Worm (Caenorhabditis elegans) whole organism, L1 larva: ENCODE measurements around the gene nas-8.

Experiments used
- C04F5.9 ChIP-seq: sonication (generic microtip); optimal IDR thresholded peaks from 2 replicates; lab custom pipeline; 2016; ENCODE audit warnings: missing genetic modification characterization, missing compliant biosample characterization
- C16A3.4 ChIP-seq: fragments of 150-350 bp; optimal IDR thresholded peaks from 2 replicates; lab custom pipeline; 2014; ENCODE audit warnings: missing biosample characterization, missing genetic modification characterization
- F16B12.6 ChIP-seq: fragments of 150-350 bp; optimal IDR thresholded peaks from 2 replicates; lab custom pipeline; 2014; ENCODE audit warnings: missing biosample characterization, missing genetic modification characterization
- Y116A8C.19 ChIP-seq: sonication (generic microtip); optimal IDR thresholded peaks from 2 replicates; lab custom pipeline; 2016; ENCODE audit warnings: missing compliant biosample characterization, missing genetic modification characterization, borderline replicate concordance
- aha-1 ChIP-seq: fragments of 150-350 bp; optimal IDR thresholded peaks from 2 replicates; lab custom pipeline; 2014; ENCODE audit warnings: missing biosample characterization, missing genetic modification characterization
- aly-2 ChIP-seq: fragments of 150-350 bp; optimal IDR thresholded peaks from 2 replicates; lab custom pipeline; 2014; ENCODE audit warnings: missing biosample characterization, missing genetic modification characterization
- blmp-1 ChIP-seq: fragments of 150-350 bp; optimal IDR thresholded peaks from 2 replicates; lab custom pipeline; 2014; ENCODE audit warnings: missing biosample characterization, missing genetic modification characterization
- ceh-63 ChIP-seq: fragments of 200-800 bp; sonication (Bioruptor generic); optimal IDR thresholded peaks from 2 replicates; lab custom pipeline; 2018; ENCODE audit warnings: mild to moderate bottlenecking, missing genetic modification characterization, missing compliant biosample characterization
- ceh-82 ChIP-seq, 3 experiments: fragments of 150-350 bp in 1 of 3; sonication (generic microtip) in 2 of 3; optimal IDR thresholded peaks; 2 replicates each; lab custom pipeline; 2014 to 2017; ENCODE audit warnings: missing biosample characterization in 3 of 3, missing genetic modification characterization in 3 of 3
- dpl-1 ChIP-seq, 3 experiments: fragments of 150-350 bp in 2 of 3; sonication (generic microtip) in 1 of 3; optimal IDR thresholded peaks; 2 replicates each; lab custom pipeline; 2014 to 2017; ENCODE audit warnings: missing biosample characterization in 3 of 3, missing genetic modification characterization in 3 of 3, missing genetic modification reagents in 3 of 3
- efl-1 ChIP-seq, 4 experiments: fragments of 150-350 bp; optimal IDR thresholded peaks in 3 of 4; peaks in 1 of 4; 1 replicate in 1 of 4; 2 replicates in 3 of 4; lab custom pipeline; 2014; ENCODE audit warnings: missing biosample characterization in 2 of 4, missing genetic modification characterization in 2 of 4, missing genetic modification reagents in 2 of 4
- efl-3 ChIP-seq: fragments of 200-800 bp; sonication (Bioruptor generic); optimal IDR thresholded peaks from 2 replicates; lab custom pipeline; 2018; ENCODE audit warnings: mild to moderate bottlenecking, missing genetic modification characterization, missing compliant biosample characterization
- egl-13 ChIP-seq: sonication (generic microtip); optimal IDR thresholded peaks from 2 replicates; lab custom pipeline; 2016; ENCODE audit warnings: missing genotype, missing genetic modification reagents, missing genetic modification characterization, missing compliant biosample characterization
- elt-2 ChIP-seq: sonication (generic microtip); optimal IDR thresholded peaks from 2 replicates; lab custom pipeline; 2016; ENCODE audit warnings: missing genetic modification characterization, mild to moderate bottlenecking, inconsistent platforms, missing compliant biosample characterization, missing genetic modification reagents
- elt-3 ChIP-seq, 6 experiments: fragments of 150-350 bp in 1 of 6; sonication (generic microtip); optimal IDR thresholded peaks; 2 replicates each; lab custom pipeline; 2017 to 2018; ENCODE audit warnings: missing biosample characterization in 6 of 6, missing genetic modification characterization in 6 of 6, inconsistent platforms in 1 of 6
- ets-5 ChIP-seq: fragments of 200-800 bp; sonication (Bioruptor generic); IDR thresholded peaks from 2 replicates; pipeline ENCODE4 v1.3.6; 2022; ENCODE audit warnings: missing genetic modification characterization, missing compliant biosample characterization
- fkh-10 ChIP-seq: sonication (generic microtip); optimal IDR thresholded peaks from 2 replicates; lab custom pipeline; 2017; ENCODE audit warnings: missing biosample characterization, missing genetic modification reagents, missing genetic modification characterization
- grh-1 ChIP-seq: fragments of 200-800 bp; sonication (Bioruptor generic); IDR thresholded peaks from 2 replicates; pipeline ENCODE4 v1.3.6; 2022; ENCODE audit warnings: missing genetic modification reagents, missing genetic modification characterization, missing compliant biosample characterization
- hpl-2 ChIP-seq: fragments of 150-350 bp; optimal IDR thresholded peaks from 2 replicates; lab custom pipeline; 2014; ENCODE audit warnings: missing biosample characterization, missing genetic modification reagents, missing genetic modification characterization
- lin-14 ChIP-seq: fragments of 200-800 bp; sonication (Bioruptor generic); optimal IDR thresholded peaks from 2 replicates; lab custom pipeline; 2018; ENCODE audit warnings: mild to moderate bottlenecking, missing genetic modification characterization, moderate library complexity, missing compliant biosample characterization
- lin-15B ChIP-seq: fragments of 150-350 bp; sonication (generic microtip); optimal IDR thresholded peaks from 3 replicates; lab custom pipeline; 2014; ENCODE audit warnings: missing biosample characterization, missing genetic modification characterization
- lin-35 ChIP-seq, 2 experiments: fragments of 150-350 bp; optimal IDR thresholded peaks; 2 replicates each; lab custom pipeline; 2014; ENCODE audit warnings: missing biosample characterization in 2 of 2, missing genetic modification characterization in 2 of 2, missing genetic modification reagents in 2 of 2
- lsy-2 ChIP-seq, 2 experiments: fragments of 150-350 bp; optimal IDR thresholded peaks; 2 replicates each; lab custom pipeline; 2014; ENCODE audit warnings: missing biosample characterization in 2 of 2, missing genetic modification characterization in 2 of 2
- mab-9 ChIP-seq: fragments of 200-800 bp; sonication (Bioruptor generic); IDR thresholded peaks from 2 replicates; pipeline ENCODE4 v1.3.6; 2022; ENCODE audit warnings: missing genetic modification reagents, missing genetic modification characterization, missing compliant biosample characterization
- mep-1 ChIP-seq: fragments of 150-350 bp; optimal IDR thresholded peaks from 2 replicates; lab custom pipeline; 2014; ENCODE audit warnings: missing biosample characterization, missing genetic modification characterization
- nhr-11 ChIP-seq: fragments of 150-350 bp; optimal IDR thresholded peaks from 2 replicates; lab custom pipeline; 2014; ENCODE audit warnings: missing biosample characterization, missing genetic modification characterization
- nhr-20 ChIP-seq: sonication (generic microtip); optimal IDR thresholded peaks from 2 replicates; lab custom pipeline; 2016; ENCODE audit warnings: mild to moderate bottlenecking, missing genetic modification characterization, missing compliant biosample characterization
- nhr-237 ChIP-seq: fragments of 150-350 bp; optimal IDR thresholded peaks from 2 replicates; lab custom pipeline; 2014; ENCODE audit warnings: missing biosample characterization, missing genetic modification characterization
- nhr-47 ChIP-seq: sonication (generic microtip); optimal IDR thresholded peaks from 2 replicates; lab custom pipeline; 2016; ENCODE audit warnings: mild to moderate bottlenecking, missing genetic modification characterization, moderate library complexity, missing compliant biosample characterization
- nhr-71 ChIP-seq: sonication (generic microtip); optimal IDR thresholded peaks from 2 replicates; lab custom pipeline; 2016; ENCODE audit warnings: mild to moderate bottlenecking, missing genetic modification characterization, moderate library complexity, missing compliant biosample characterization
- nhr-76 ChIP-seq: sonication (generic microtip); optimal IDR thresholded peaks from 2 replicates; lab custom pipeline; 2017; ENCODE audit warnings: missing biosample characterization, missing genetic modification characterization
- nhr-77 ChIP-seq: fragments of 150-350 bp; optimal IDR thresholded peaks from 2 replicates; lab custom pipeline; 2014; ENCODE audit warnings: missing biosample characterization, missing genetic modification characterization
- nhr-85 ChIP-seq: sonication (generic microtip); peaks from one replicate; lab custom pipeline; 2016; ENCODE audit warnings: missing genetic modification characterization, inconsistent platforms, missing compliant biosample characterization
- nhr-90 ChIP-seq: sonication (generic microtip); optimal IDR thresholded peaks from 2 replicates; lab custom pipeline; 2016; ENCODE audit warnings: mild to moderate bottlenecking, missing genetic modification characterization, missing compliant biosample characterization; ENCODE audit not compliant: poor library complexity
- pqm-1 ChIP-seq: sonication (generic microtip); optimal IDR thresholded peaks from 3 replicates; lab custom pipeline; 2017; ENCODE audit warnings: missing biosample characterization, missing genetic modification characterization
- rnt-1 ChIP-seq: sonication (generic microtip); optimal IDR thresholded peaks from 2 replicates; lab custom pipeline; 2016; ENCODE audit warnings: mild to moderate bottlenecking, missing genetic modification characterization, moderate library complexity, missing compliant biosample characterization
- skn-1 ChIP-seq: fragments of 150-350 bp; optimal IDR thresholded peaks from 2 replicates; lab custom pipeline; 2014; ENCODE audit warnings: missing biosample characterization, missing genetic modification characterization
- snu-23 ChIP-seq: sonication (generic microtip); optimal IDR thresholded peaks from 2 replicates; lab custom pipeline; 2016; ENCODE audit warnings: missing genetic modification characterization, missing compliant biosample characterization
- sup-37 ChIP-seq: fragments of 200-800 bp; sonication (Bioruptor generic); optimal IDR thresholded peaks from 2 replicates; lab custom pipeline; 2018; ENCODE audit warnings: mild to moderate bottlenecking, missing genetic modification characterization, missing compliant biosample characterization
- swsn-7 ChIP-seq: sonication (generic microtip); optimal IDR thresholded peaks from 2 replicates; lab custom pipeline; 2016; ENCODE audit warnings: missing genetic modification characterization, missing compliant biosample characterization
- tbx-2 ChIP-seq: sonication (generic microtip); optimal IDR thresholded peaks from 2 replicates; lab custom pipeline; 2016; ENCODE audit warnings: missing genetic modification characterization, missing compliant biosample characterization
- tlp-1 ChIP-seq: fragments of 150-350 bp; optimal IDR thresholded peaks from 2 replicates; lab custom pipeline; 2014; ENCODE audit warnings: missing biosample characterization, missing genetic modification characterization
- unc-30 ChIP-seq: sonication (generic microtip); optimal IDR thresholded peaks from 2 replicates; lab custom pipeline; 2017; ENCODE audit warnings: missing biosample characterization, missing genetic modification characterization
- unc-62 ChIP-seq: fragments of 150-350 bp; optimal IDR thresholded peaks from 2 replicates; lab custom pipeline; 2014; ENCODE audit warnings: missing biosample characterization, missing genetic modification reagents, missing genetic modification characterization
- unc-98 ChIP-seq: fragments of 200-800 bp; sonication (Bioruptor generic); IDR thresholded peaks from 2 replicates; pipeline ENCODE4 v1.3.6; 2022; ENCODE audit warnings: missing genetic modification characterization, missing compliant biosample characterization
- ztf-11 ChIP-seq, 2 experiments: sonication (generic microtip); optimal IDR thresholded peaks; 2 replicates each; lab custom pipeline; 2016 to 2017; ENCODE audit warnings: missing genetic modification characterization in 2 of 2, missing biosample characterization in 1 of 2, missing compliant biosample characterization in 1 of 2

The nas-8 gene

ce11 chrIV:7158161-7158560 lies 43.5 kb downstream of the nas-8 start:
- TF ChIP-seq lin-15B (no peak), nhr-237 (no peak), nhr-85 (no peak), blmp-1 (tag; lab: Kevin White, UChicago) (no peak), aha-1 (tag; lab: Kevin White, UChicago) (no peak), unc-30 (tag; lab: Kevin White, UChicago) (no peak), aly-2 (tag; lab: Kevin White, UChicago) (no peak), nhr-47 (tag; lab: Kevin White, UChicago) (no peak), fkh-10 (GFP tag; lab: Kevin White, UChicago) (no peak), elt-3 (tag; optimal IDR thresholded peaks at IDR 0.05; lab: Kevin White, UChicago) (no peak), mab-9 (GFP tag; lab: Robert Waterston, UW) (no peak), sup-37 (no peak), snu-23 (GFP tag; lab: Kevin White, UChicago) (no peak), pqm-1 (tag; lab: Kevin White, UChicago) (no peak), grh-1 (no peak), rnt-1 (no peak), nhr-77 (tag; lab: Kevin White, UChicago) (no peak)
- TF ChIP-seq, all 84 proteins: peak for 0

ce11 chrIV:7159586-7159985 lies 44.9 kb downstream of the nas-8 start:
- peak in 1 of 2 experiments; percentile 92 for TF ChIP-seq efl-1 (optimal IDR thresholded peaks at IDR 0.05; lab: Kevin White, UChicago)
- TF ChIP-seq efl-1 (GFP tag; optimal IDR thresholded peaks at IDR 0.05 in 1 of 2; lab: Kevin White, UChicago): no peak
- TF ChIP-seq hpl-2 (GFP tag; lab: Kevin White, UChicago): no peak

ce11 chrIV:7165723-7166122 lies 51.0 kb downstream of the nas-8 start, which contains the start of gene rpc-1:
rpc-1 (minus strand) TSS chrIV:7165748.
- TF ChIP-seq nhr-77 (tag; lab: Kevin White, UChicago) (no peak), swsn-7 (tag; lab: Kevin White, UChicago) (peak; percentile 4), elt-3 (tag; optimal IDR thresholded peaks at IDR 0.05; lab: Kevin White, UChicago) (peak in 1 of 6 experiments; percentile 3), ets-5 (GFP tag; lab: Robert Waterston, UW) (no peak), unc-98 (GFP tag; lab: Robert Waterston, UW) (no peak), C04F5.9 (tag; lab: Kevin White, UChicago) (no peak), Y116A8C.19 (no peak), rnt-1 (peak; percentile 9), elt-2 (tag; lab: Kevin White, UChicago) (no peak), pqm-1 (tag; lab: Kevin White, UChicago) (no peak), nhr-11 (tag; lab: Kevin White, UChicago) (no peak), skn-1 (peak; percentile 58), tbx-2 (tag; lab: Kevin White, UChicago) (peak; percentile 22), efl-3 (GFP tag; lab: Kevin White, UChicago) (no peak), blmp-1 (tag; lab: Kevin White, UChicago) (peak; percentile 40), nhr-76 (tag; lab: Kevin White, UChicago) (no peak), nhr-90 (tag; lab: Kevin White, UChicago) (peak; percentile 5), mep-1 (tag; lab: Kevin White, UChicago) (peak; percentile 59), efl-1 (optimal IDR thresholded peaks at IDR 0.05; lab: Kevin White, UChicago) (peak; percentile 50 to 79), efl-1 (GFP tag; optimal IDR thresholded peaks at IDR 0.05 in 1 of 2; lab: Kevin White, UChicago) (peak; percentile 74 to 98), snu-23 (GFP tag; lab: Kevin White, UChicago) (peak; percentile 30), lin-15B (peak; percentile 42), unc-62 (GFP tag; lab: Kevin White, UChicago) (no peak), C16A3.4 (tag; lab: Kevin White, UChicago) (peak; percentile 12), tlp-1 (tag; lab: Kevin White, UChicago) (no peak), lin-35 (GFP tag; optimal IDR thresholded peaks at IDR 0.05; lab: Kevin White, UChicago) (peak; percentile 47 to 90), fkh-10 (GFP tag; lab: Kevin White, UChicago) (no peak), ztf-11 (tag; optimal IDR thresholded peaks at IDR 0.05; lab: Kevin White, UChicago) (no peak), nhr-20 (tag; lab: Kevin White, UChicago) (peak; percentile 39), nhr-47 (tag; lab: Kevin White, UChicago) (peak; percentile 46), nhr-85 (no peak), ceh-82 (tag; optimal IDR thresholded peaks at IDR 0.05; lab: Kevin White, UChicago) (peak; percentile 8 to 43 (median 39)), ceh-63 (GFP tag; lab: Kevin White, UChicago) (no peak), dpl-1 (GFP tag; optimal IDR thresholded peaks at IDR 0.05; lab: Kevin White, UChicago) (peak; percentile 55 to 80 (median 76)), F16B12.6 (tag; lab: Kevin White, UChicago) (peak; percentile 47), mab-9 (GFP tag; lab: Robert Waterston, UW) (no peak), egl-13 (no peak), nhr-71 (tag; lab: Kevin White, UChicago) (peak; percentile 42), lsy-2 (tag; optimal IDR thresholded peaks at IDR 0.05; lab: Kevin White, UChicago) (peak; percentile 22 to 75), lin-14 (GFP tag; lab: Kevin White, UChicago) (no peak)
- TF ChIP-seq, all 84 proteins: peak for 20
